Worm (Caenorhabditis elegans) whole organism, mixed stage, embryonic: ENCODE data around the gene lon-1.

Experiments used
- ces-1 ChIP-seq: fragments of 150-350 bp; optimal IDR thresholded peaks from 2 replicates; lab custom pipeline; 2014; ENCODE audit warnings: missing biosample characterization, missing genetic modification reagents, missing genetic modification characterization
- drap-1 ChIP-seq: fragments of 200-800 bp; sonication (Bioruptor generic); optimal IDR thresholded peaks from 3 replicates; lab custom pipeline; 2018; ENCODE audit warnings: mild to moderate bottlenecking, missing genetic modification characterization, missing compliant biosample characterization
- elt-1 ChIP-seq: sonication (generic microtip); optimal IDR thresholded peaks from 2 replicates; lab custom pipeline; 2017; ENCODE audit warnings: missing genetic modification characterization, mild to moderate bottlenecking, missing compliant biosample characterization, antibody characterized with exemption, moderate library complexity, borderline replicate concordance; ENCODE audit not compliant: insufficient read depth
- elt-3 ChIP-seq: fragments of 150-350 bp; optimal IDR thresholded peaks from 2 replicates; lab custom pipeline; 2014; ENCODE audit warnings: missing biosample characterization, missing genetic modification characterization
- mab-5 ChIP-seq: fragments of 150-350 bp; optimal IDR thresholded peaks from 2 replicates; lab custom pipeline; 2014; ENCODE audit warnings: missing biosample characterization, missing genetic modification characterization
- nhr-28 ChIP-seq: fragments of 150-350 bp; optimal IDR thresholded peaks from 2 replicates; lab custom pipeline; 2014; ENCODE audit warnings: missing biosample characterization, missing genetic modification characterization
- pha-4 ChIP-seq: fragments of 150-350 bp; optimal IDR thresholded peaks from 2 replicates; lab custom pipeline; 2018; ENCODE audit warnings: missing biosample characterization, missing genetic modification reagents, missing genetic modification characterization
- snpc-4 ChIP-seq: fragments of 150-350 bp; optimal IDR thresholded peaks from 2 replicates; lab custom pipeline; 2014; ENCODE audit warnings: missing biosample characterization, missing genetic modification characterization
- unc-39 ChIP-seq: fragments of 150-350 bp; optimal IDR thresholded peaks from 2 replicates; lab custom pipeline; 2014; ENCODE audit warnings: missing biosample characterization, missing genetic modification characterization

ce11 chrIII:5502915-5503575 lies 28.8 kb downstream of the lon-1 start:
- TF ChIP-seq nhr-28 (tag; lab: Kevin White, UChicago) = no peak
- TF ChIP-seq pha-4 = no peak
- no peak for TF ChIP-seq snpc-4
- TF ChIP-seq ces-1 = peak; percentile 74
- no peak for TF ChIP-seq mab-5 (tag; lab: Kevin White, UChicago)
- TF ChIP-seq drap-1 (GFP tag; lab: Kevin White, UChicago) = no peak
- peak; percentile 86 for TF ChIP-seq elt-1
- TF ChIP-seq elt-3 = no peak
- no peak for TF ChIP-seq unc-39 (tag; lab: Kevin White, UChicago)
